Worm (Caenorhabditis elegans) whole organism, mixed stage, embryonic: ENCODE data around the gene C14A4.8.

Source experiments
- M03D4.4 ChIP-seq: sonication (generic microtip); optimal IDR thresholded peaks from 2 replicates; lab custom pipeline; 2017; ENCODE audit warnings: mild to moderate bottlenecking, missing genetic modification characterization, missing compliant biosample characterization
- bed-3 ChIP-seq: fragments of 200-800 bp; sonication (Bioruptor generic); optimal IDR thresholded peaks from 3 replicates; lab custom pipeline; 2018; ENCODE audit warnings: mild to moderate bottlenecking, missing genetic modification characterization, moderate library complexity, missing compliant biosample characterization
- blmp-1 ChIP-seq: fragments of 150-350 bp; optimal IDR thresholded peaks from 2 replicates; lab custom pipeline; 2014; ENCODE audit warnings: missing biosample characterization, missing genetic modification characterization
- ceh-39 ChIP-seq: fragments of 150-350 bp; optimal IDR thresholded peaks from 2 replicates; lab custom pipeline; 2014; ENCODE audit warnings: missing biosample characterization, missing genetic modification characterization
- ceh-83 ChIP-seq: fragments of 200-800 bp; sonication (Bioruptor generic); optimal IDR thresholded peaks from 2 replicates; lab custom pipeline; 2018; ENCODE audit warnings: mild to moderate bottlenecking, missing genetic modification characterization, missing compliant biosample characterization
- ces-1 ChIP-seq: fragments of 150-350 bp; optimal IDR thresholded peaks from 2 replicates; lab custom pipeline; 2014; ENCODE audit warnings: missing biosample characterization, missing genetic modification reagents, missing genetic modification characterization
- cnd-1 ChIP-seq: fragments of 200-800 bp; sonication (Bioruptor generic); optimal IDR thresholded peaks from 2 replicates; lab custom pipeline; 2018; ENCODE audit warnings: mild to moderate bottlenecking, missing genetic modification characterization, missing compliant biosample characterization
- drap-1 ChIP-seq: fragments of 200-800 bp; sonication (Bioruptor generic); optimal IDR thresholded peaks from 3 replicates; lab custom pipeline; 2018; ENCODE audit warnings: mild to moderate bottlenecking, missing genetic modification characterization, missing compliant biosample characterization
- elt-3 ChIP-seq: fragments of 150-350 bp; optimal IDR thresholded peaks from 2 replicates; lab custom pipeline; 2014; ENCODE audit warnings: missing biosample characterization, missing genetic modification characterization
- ham-2 ChIP-seq: fragments of 200-800 bp; sonication (Bioruptor generic); optimal IDR thresholded peaks from 2 replicates; lab custom pipeline; 2018; ENCODE audit warnings: mild to moderate bottlenecking, missing genetic modification characterization, missing compliant biosample characterization
- hlh-1 ChIP-seq: fragments of 150-350 bp; optimal IDR thresholded peaks from 2 replicates; lab custom pipeline; 2014; ENCODE audit warnings: missing biosample characterization, missing genetic modification reagents, missing genetic modification characterization
- lin-32 ChIP-seq: fragments of 200-800 bp; sonication (Bioruptor generic); optimal IDR thresholded peaks from 2 replicates; lab custom pipeline; 2018; ENCODE audit warnings: mild to moderate bottlenecking, missing genetic modification characterization, missing compliant biosample characterization
- lsy-2 ChIP-seq: fragments of 150-350 bp; optimal IDR thresholded peaks from 2 replicates; lab custom pipeline; 2014; ENCODE audit warnings: missing biosample characterization, missing genetic modification characterization
- mab-5 ChIP-seq: fragments of 150-350 bp; optimal IDR thresholded peaks from 2 replicates; lab custom pipeline; 2014; ENCODE audit warnings: missing biosample characterization, missing genetic modification characterization
- mep-1 ChIP-seq: fragments of 150-350 bp; optimal IDR thresholded peaks from 2 replicates; lab custom pipeline; 2017; ENCODE audit warnings: missing biosample characterization, missing genetic modification reagents, missing genetic modification characterization, inconsistent platforms
- mls-2 ChIP-seq: sonication (generic microtip); optimal IDR thresholded peaks from 2 replicates; lab custom pipeline; 2016; ENCODE audit warnings: mild to moderate bottlenecking, missing genetic modification characterization, moderate library complexity, missing compliant biosample characterization
- nhr-12 ChIP-seq: fragments of 150-350 bp; optimal IDR thresholded peaks from 2 replicates; lab custom pipeline; 2014; ENCODE audit warnings: missing biosample characterization, missing genetic modification characterization
- nhr-2 ChIP-seq: fragments of 150-350 bp; optimal IDR thresholded peaks from 2 replicates; lab custom pipeline; 2014; ENCODE audit warnings: missing biosample characterization, missing genetic modification characterization
- nhr-28 ChIP-seq: fragments of 150-350 bp; optimal IDR thresholded peaks from 2 replicates; lab custom pipeline; 2014; ENCODE audit warnings: missing biosample characterization, missing genetic modification characterization
- nhr-76 ChIP-seq: sonication (generic microtip); optimal IDR thresholded peaks from 2 replicates; lab custom pipeline; 2017; ENCODE audit warnings: missing biosample characterization, missing genetic modification characterization
- pha-4 ChIP-seq: fragments of 150-350 bp; optimal IDR thresholded peaks from 2 replicates; lab custom pipeline; 2018; ENCODE audit warnings: missing biosample characterization, missing genetic modification reagents, missing genetic modification characterization
- sem-2 ChIP-seq: fragments of 200-800 bp; sonication (Bioruptor generic); optimal IDR thresholded peaks from 2 replicates; lab custom pipeline; 2018; ENCODE audit warnings: mild to moderate bottlenecking, missing genetic modification characterization, missing compliant biosample characterization
- snpc-4 ChIP-seq: fragments of 150-350 bp; optimal IDR thresholded peaks from 2 replicates; lab custom pipeline; 2014; ENCODE audit warnings: missing biosample characterization, missing genetic modification characterization
- sptf-1 ChIP-seq: sonication (generic microtip); optimal IDR thresholded peaks from 2 replicates; lab custom pipeline; 2017; ENCODE audit warnings: mild to moderate bottlenecking, missing genetic modification characterization, moderate library complexity, missing compliant biosample characterization
- tbx-8 ChIP-seq: fragments of 200-800 bp; sonication (Bioruptor generic); optimal IDR thresholded peaks from 2 replicates; lab custom pipeline; 2018; ENCODE audit warnings: mild to moderate bottlenecking, missing genetic modification characterization, moderate library complexity, missing compliant biosample characterization
- unc-120 ChIP-seq: sonication (generic microtip); optimal IDR thresholded peaks from 2 replicates; lab custom pipeline; 2017; ENCODE audit warnings: missing genetic modification characterization, missing compliant biosample characterization; ENCODE audit not compliant: poor library complexity, severe bottlenecking
- unc-62 ChIP-seq: fragments of 150-350 bp; optimal IDR thresholded peaks from 2 replicates; lab custom pipeline; 2014; ENCODE audit warnings: missing biosample characterization, missing genetic modification reagents, missing genetic modification characterization
- zip-8 ChIP-seq: fragments of 150-350 bp; optimal IDR thresholded peaks from 2 replicates; lab custom pipeline; 2014; ENCODE audit warnings: missing biosample characterization, missing genetic modification characterization
- ztf-11 ChIP-seq: fragments of 150-350 bp; optimal IDR thresholded peaks from 2 replicates; lab custom pipeline; 2014; ENCODE audit warnings: missing biosample characterization, missing genetic modification characterization

The C14A4.8 gene

ce11 chrII:10571967-10572366 is 26.0 kb downstream of the C14A4.8 start, which contains the start of gene C06A1.3:
Gene C06A1.3, plus strand, starts transcription at chrII:10572267.
- TF ChIP-seq ceh-83 (GFP tag; lab: Kevin White, UChicago) (no peak), zip-8 (tag; lab: Kevin White, UChicago) (no peak), snpc-4 (tag; lab: Kevin White, UChicago) (no peak), unc-62 (GFP tag; lab: Kevin White, UChicago) (no peak), lin-32 (GFP tag; lab: Kevin White, UChicago) (no peak), drap-1 (GFP tag; lab: Kevin White, UChicago) (no peak), ham-2 (no peak), mls-2 (tag; lab: Kevin White, UChicago) (no peak), pha-4 (tag; lab: Kevin White, UChicago) (no peak), elt-3 (tag; lab: Kevin White, UChicago) (no peak), unc-120 (tag; lab: Kevin White, UChicago) (no peak), nhr-28 (tag; lab: Kevin White, UChicago) (no peak)
- TF ChIP-seq, all 35 proteins: peak for 0

- TF ChIP-seq ham-2: no peak
- TF ChIP-seq ceh-83 (GFP tag; lab: Kevin White, UChicago): no peak
- no peak for TF ChIP-seq mls-2 (tag; lab: Kevin White, UChicago)
- TF ChIP-seq sem-2: no peak
- no peak for TF ChIP-seq ceh-39 (tag; lab: Kevin White, UChicago)
- no peak for TF ChIP-seq pha-4 (tag; lab: Kevin White, UChicago)
- no peak for TF ChIP-seq mep-1 (tag; lab: Kevin White, UChicago)
- TF ChIP-seq unc-120 (tag; lab: Kevin White, UChicago): no peak
- TF ChIP-seq cnd-1 (tag; lab: Kevin White, UChicago): no peak
- no peak for TF ChIP-seq mab-5 (tag; lab: Kevin White, UChicago)
- no peak for TF ChIP-seq nhr-76 (tag; lab: Kevin White, UChicago)
- TF ChIP-seq bed-3: no peak
- no peak for TF ChIP-seq hlh-1 (tag; lab: Kevin White, UChicago)
- TF ChIP-seq M03D4.4 (tag; lab: Kevin White, UChicago): no peak
- no peak for TF ChIP-seq nhr-28 (tag; lab: Kevin White, UChicago)
- TF ChIP-seq, all 35 proteins: peak for 0
Measured at ce11 chrII:10570302-10570701, 27.6 kb downstream of the C14A4.8 start, which contains the start of gene txt-13. Gene txt-13, plus strand, starts transcription at chrII:10570602.

DNA sequence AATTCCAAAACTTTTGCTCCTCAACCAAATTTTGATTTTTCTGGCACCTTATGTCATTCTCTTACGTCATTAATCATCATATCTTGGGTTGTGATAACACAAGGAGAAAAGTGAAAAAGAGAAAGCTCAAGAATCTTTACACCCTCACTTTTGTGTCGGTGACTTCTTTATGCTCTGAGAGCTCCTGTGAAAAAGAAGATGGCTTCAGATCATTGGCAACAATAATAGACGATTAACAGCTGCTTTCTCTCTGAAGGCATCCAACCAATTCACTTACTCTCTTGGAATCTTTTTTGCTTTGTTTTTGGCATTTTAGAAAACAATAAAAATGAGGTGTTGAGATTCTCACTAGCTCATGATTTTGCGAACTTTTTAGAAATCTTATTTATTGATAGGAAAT is 28.4 kb downstream of the C14A4.8 start:
- TF ChIP-seq lsy-2 (tag; lab: Kevin White, UChicago) (no peak), hlh-1 (tag; lab: Kevin White, UChicago) (peak; percentile 76)

- no peak for TF ChIP-seq bed-3
- TF ChIP-seq blmp-1 (tag; lab: Kevin White, UChicago): no peak
- no peak for TF ChIP-seq zip-8 (tag; lab: Kevin White, UChicago)
- TF ChIP-seq ceh-39 (tag; lab: Kevin White, UChicago): no peak
- TF ChIP-seq sptf-1 (tag; lab: Kevin White, UChicago): no peak
- TF ChIP-seq ham-2: no peak
- no peak for TF ChIP-seq nhr-12
- no peak for TF ChIP-seq ztf-11 (tag; lab: Kevin White, UChicago)
- TF ChIP-seq M03D4.4 (tag; lab: Kevin White, UChicago): no peak
- TF ChIP-seq drap-1 (GFP tag; lab: Kevin White, UChicago): no peak
- TF ChIP-seq cnd-1 (tag; lab: Kevin White, UChicago): no peak
Measured at ce11 chrII:10566458-10566857, 31.5 kb downstream of the C14A4.8 start.

ce11 chrII:10564578-10564977 is 33.4 kb downstream of the C14A4.8 start, which contains the start of the genes C06A1.6 and C06A1.7:
Gene C06A1.6, minus strand, starts transcription at chrII:10564678.
Gene C06A1.7, plus strand, starts transcription at chrII:10564891.
- no peak for TF ChIP-seq tbx-8 (GFP tag; lab: Kevin White, UChicago)
- TF ChIP-seq elt-3 (tag; lab: Kevin White, UChicago): no peak
- TF ChIP-seq zip-8 (tag; lab: Kevin White, UChicago): no peak
- TF ChIP-seq mep-1 (tag; lab: Kevin White, UChicago): no peak
- no peak for TF ChIP-seq sptf-1 (tag; lab: Kevin White, UChicago)
- TF ChIP-seq bed-3: no peak
- no peak for TF ChIP-seq nhr-2 (tag; lab: Kevin White, UChicago)
- TF ChIP-seq ceh-83 (GFP tag; lab: Kevin White, UChicago): no peak
- TF ChIP-seq ces-1 (GFP tag; lab: Kevin White, UChicago): no peak
- no peak for TF ChIP-seq nhr-12
- TF ChIP-seq, all 35 proteins: peak for 0
